Worm (Caenorhabditis elegans) whole organism, midembryonic: ENCODE data around the gene hda-4.

Experiments
- T22C8.4 ChIP-seq: fragments of 200-800 bp; sonication (Bioruptor generic); IDR thresholded peaks from 2 replicates; pipeline ENCODE4 v1.3.6; 2022; ENCODE audit warnings: missing genetic modification characterization, missing compliant biosample characterization
- cog-1 ChIP-seq: sonication (generic microtip); optimal IDR thresholded peaks from 2 replicates; lab custom pipeline; 2016; ENCODE audit warnings: missing genetic modification characterization, missing compliant biosample characterization
- flt-1 ChIP-seq: fragments of 200-800 bp; sonication (Bioruptor generic); IDR thresholded peaks from 2 replicates; pipeline ENCODE4 v1.3.6; 2022; ENCODE audit warnings: missing genetic modification characterization, missing compliant biosample characterization
- klf-2 ChIP-seq: fragments of 200-800 bp; sonication (Bioruptor generic); conservative IDR thresholded peaks from 2 replicates; pipeline ENCODE4 v1.3.6; 2022; ENCODE audit warnings: missing genetic modification reagents, missing genetic modification characterization, missing compliant biosample characterization
- med-1 ChIP-seq: sonication (generic microtip); optimal IDR thresholded peaks from 2 replicates; lab custom pipeline; 2017; ENCODE audit warnings: missing genetic modification characterization, mild to moderate bottlenecking, missing compliant biosample characterization, antibody characterized with exemption, missing genetic modification reagents; ENCODE audit not compliant: insufficient read depth
- ref-1 ChIP-seq: fragments of 200-800 bp; sonication (Bioruptor generic); conservative IDR thresholded peaks from 2 replicates; pipeline ENCODE4 v1.3.6; 2022; ENCODE audit warnings: missing genetic modification reagents, missing genetic modification characterization, missing compliant biosample characterization
- tab-1 ChIP-seq: fragments of 200-800 bp; sonication (Bioruptor generic); IDR thresholded peaks from 2 replicates; pipeline ENCODE4 v1.3.6; 2022; ENCODE audit warnings: missing genetic modification characterization, missing compliant biosample characterization
- ztf-23 ChIP-seq: fragments of 200-800 bp; sonication (Bioruptor generic); IDR thresholded peaks from 2 replicates; pipeline ENCODE4 v1.3.6; 2022; ENCODE audit warnings: missing genetic modification reagents, missing genetic modification characterization, missing compliant biosample characterization
- ztf-29 ChIP-seq: fragments of 200-800 bp; sonication (Bioruptor generic); IDR thresholded peaks from 2 replicates; pipeline ENCODE4 v1.3.6; 2022; ENCODE audit warnings: missing genetic modification reagents, missing genetic modification characterization, missing compliant biosample characterization

The hda-4 gene

DNA sequence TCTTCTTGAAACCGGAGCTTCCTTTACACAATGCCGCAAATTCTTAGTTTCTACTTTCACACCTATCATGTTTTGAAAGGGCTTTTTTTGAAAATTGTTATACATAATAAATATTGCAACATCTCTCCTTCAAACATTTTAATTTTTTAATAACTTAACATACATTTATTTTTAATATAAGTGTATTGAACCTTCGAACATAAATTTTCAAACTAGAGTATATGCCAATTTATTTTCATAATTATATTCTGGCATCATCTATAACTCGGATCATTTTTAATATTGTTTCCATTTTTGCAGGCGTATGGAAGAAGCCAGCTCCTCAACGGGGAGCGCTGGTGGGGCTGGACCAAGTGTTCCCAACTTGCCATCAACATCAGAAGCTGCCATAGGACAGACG is at the start of gene hda-4:
Gene hda-4, plus strand, starts transcription at position 301 of the 400 bp plus-strand sequence.
- no peak for TF ChIP-seq klf-2 (GFP tag; lab: Robert Waterston, UW)

DNA sequence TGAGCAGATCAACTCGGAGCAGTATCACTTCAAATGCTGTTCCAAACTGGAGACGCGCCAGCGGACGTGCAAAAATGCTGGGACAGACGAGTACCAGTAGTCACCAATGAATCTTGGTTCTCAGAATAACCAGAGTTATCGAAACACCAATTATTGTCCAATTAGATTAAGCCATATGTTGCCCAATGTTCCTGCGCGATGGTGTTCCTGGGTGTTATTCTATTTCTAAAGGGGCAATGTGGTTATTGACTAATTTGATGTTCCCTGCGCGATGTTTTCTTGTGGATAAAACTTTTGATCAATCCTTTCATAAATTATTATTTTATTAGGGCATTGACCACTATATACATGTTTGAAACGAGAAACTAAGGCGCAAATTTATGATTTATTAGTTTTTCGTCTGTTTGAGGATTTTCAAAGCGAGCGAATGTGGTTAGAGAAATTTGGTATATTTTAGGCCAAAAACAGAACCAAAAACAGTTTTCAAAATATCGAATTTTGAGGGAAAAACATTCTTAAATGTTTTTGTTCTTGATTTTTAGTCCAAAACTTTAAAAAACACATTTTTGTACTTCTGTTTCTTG is 47.4 kb upstream of the hda-4 start:
- TF ChIP-seq cog-1 (tag; lab: Kevin White, UChicago) (peak; percentile 95), klf-2 (GFP tag; lab: Robert Waterston, UW) (peak; percentile 75), med-1 (GFP tag; lab: Kevin White, UChicago) (no peak), ztf-29 (GFP tag; lab: Robert Waterston, UW) (peak; percentile 57; the same call in 1 of the 2 replicates), ztf-23 (GFP tag; lab: Robert Waterston, UW) (peak; percentile 75; the same call in 1 of the 2 replicates), tab-1 (peak; percentile 33; the same call in 1 of the 2 replicates), flt-1 (GFP tag; lab: Robert Waterston, UW) (peak; percentile 89), T22C8.4 (GFP tag; lab: Robert Waterston, UW) (peak; percentile 98), ref-1 (GFP tag; lab: Robert Waterston, UW) (peak; percentile 47; the same call in 1 of the 2 replicates)

- TF ChIP-seq klf-2 (GFP tag; lab: Robert Waterston, UW), result no peak
- no peak for TF ChIP-seq flt-1 (GFP tag; lab: Robert Waterston, UW)
- no peak for TF ChIP-seq med-1 (GFP tag; lab: Kevin White, UChicago)
- no peak for TF ChIP-seq T22C8.4 (GFP tag; lab: Robert Waterston, UW)
- no peak for TF ChIP-seq cog-1 (tag; lab: Kevin White, UChicago)
- no peak for TF ChIP-seq ztf-29 (GFP tag; lab: Robert Waterston, UW)
- TF ChIP-seq ztf-23 (GFP tag; lab: Robert Waterston, UW), result no peak
- no peak for TF ChIP-seq tab-1
- no peak for TF ChIP-seq ref-1 (GFP tag; lab: Robert Waterston, UW)
These were observed 42.0 kb upstream of the hda-4 start for ce11 chrX:16687377-16687776.

DNA sequence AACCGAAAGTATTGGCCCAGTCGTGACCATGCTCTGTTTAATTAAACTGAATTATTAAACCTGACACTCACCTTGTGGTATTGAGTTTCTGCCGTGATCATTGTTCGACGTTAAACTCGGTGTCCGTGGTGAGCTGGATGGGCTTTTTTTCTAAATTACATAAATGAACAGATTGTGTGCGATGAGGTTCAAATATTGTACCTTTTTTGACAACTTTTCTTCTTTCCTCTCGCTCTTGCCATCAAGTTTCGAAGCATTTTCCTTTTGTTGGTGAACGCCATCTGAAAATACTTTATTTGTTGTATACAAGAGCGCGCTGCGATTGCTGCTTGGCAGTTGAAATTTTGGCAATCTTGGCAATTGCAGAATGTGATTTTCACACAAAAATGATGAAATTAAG is 41.4 kb upstream of the hda-4 start, which contains the start of gene F22H10.11:
Gene F22H10.11, minus strand, starts transcription at position 101 of the 400 bp plus-strand sequence.
- TF ChIP-seq klf-2 (GFP tag; lab: Robert Waterston, UW), result no peak
- TF ChIP-seq ztf-29 (GFP tag; lab: Robert Waterston, UW), result no peak
- TF ChIP-seq med-1 (GFP tag; lab: Kevin White, UChicago), result no peak
- TF ChIP-seq tab-1, result no peak
- no peak for TF ChIP-seq ref-1 (GFP tag; lab: Robert Waterston, UW)
- no peak for TF ChIP-seq flt-1 (GFP tag; lab: Robert Waterston, UW)
- no peak for TF ChIP-seq ztf-23 (GFP tag; lab: Robert Waterston, UW)
- no peak for TF ChIP-seq T22C8.4 (GFP tag; lab: Robert Waterston, UW)
- TF ChIP-seq cog-1 (tag; lab: Kevin White, UChicago), result no peak

- TF ChIP-seq ref-1 (GFP tag; lab: Robert Waterston, UW), result no peak
- TF ChIP-seq tab-1, result no peak
- TF ChIP-seq med-1 (GFP tag; lab: Kevin White, UChicago), result no peak
- no peak for TF ChIP-seq flt-1 (GFP tag; lab: Robert Waterston, UW)
These were observed 39.4 kb upstream of the hda-4 start for ce11 chrX:16689852-16690473.

- TF ChIP-seq flt-1 (GFP tag; lab: Robert Waterston, UW) (no peak), T22C8.4 (GFP tag; lab: Robert Waterston, UW) (no peak), klf-2 (GFP tag; lab: Robert Waterston, UW) (no peak), ztf-29 (GFP tag; lab: Robert Waterston, UW) (no peak), ref-1 (GFP tag; lab: Robert Waterston, UW) (no peak), cog-1 (tag; lab: Kevin White, UChicago) (no peak), tab-1 (no peak), ztf-23 (GFP tag; lab: Robert Waterston, UW) (no peak), med-1 (GFP tag; lab: Kevin White, UChicago) (no peak)
These were observed 38.3 kb upstream of the hda-4 start, which contains the start of gene F22H10.6 for ce11 chrX:16691045-16691444. Gene F22H10.6 (minus strand): TSS chrX:16691336.

DNA sequence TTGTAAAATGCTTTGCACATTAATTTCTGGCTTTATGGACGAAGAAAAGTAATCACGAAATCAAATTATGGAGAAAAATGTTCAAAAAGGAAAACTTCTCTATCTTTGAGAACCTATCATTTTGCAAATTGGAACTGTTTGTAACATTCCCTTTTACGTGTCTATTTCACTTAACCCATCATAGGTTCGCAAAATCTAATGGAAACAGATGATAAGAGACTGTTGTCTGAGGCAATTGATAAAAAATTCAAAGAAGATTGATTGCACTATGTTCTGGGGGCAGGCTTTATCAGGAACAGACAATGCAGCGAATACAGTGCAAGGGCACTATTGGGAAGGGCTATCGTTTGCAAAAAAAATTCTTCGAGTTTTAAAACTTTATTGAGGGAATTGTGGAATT is 34.2 kb upstream of the hda-4 start:
- TF ChIP-seq tab-1 (no peak), T22C8.4 (GFP tag; lab: Robert Waterston, UW) (no peak), ref-1 (GFP tag; lab: Robert Waterston, UW) (no peak), ztf-23 (GFP tag; lab: Robert Waterston, UW) (no peak), cog-1 (tag; lab: Kevin White, UChicago) (no peak), ztf-29 (GFP tag; lab: Robert Waterston, UW) (no peak), flt-1 (GFP tag; lab: Robert Waterston, UW) (no peak), med-1 (GFP tag; lab: Kevin White, UChicago) (no peak), klf-2 (GFP tag; lab: Robert Waterston, UW) (no peak)

DNA sequence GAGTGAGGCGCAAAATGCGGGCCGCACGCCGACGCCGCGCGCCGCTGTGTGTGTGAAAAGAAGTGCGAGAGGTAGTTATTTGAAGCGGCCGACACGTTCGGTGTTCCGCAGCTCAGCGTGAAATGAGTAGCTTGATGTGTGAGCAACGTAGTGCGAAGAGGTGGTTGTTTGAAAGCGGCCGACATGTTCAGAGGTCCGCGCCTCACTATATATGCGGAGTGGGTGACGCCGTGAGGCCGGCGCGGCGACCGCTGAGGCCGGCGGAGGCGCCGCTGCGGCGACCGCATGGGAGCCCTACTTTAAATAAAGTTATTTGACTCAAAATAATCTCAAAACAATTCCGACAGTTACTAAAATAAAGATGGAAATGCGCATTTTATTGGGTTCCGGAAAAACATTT is 32.5 kb upstream of the hda-4 start:
- 0 out of 2 replicates have a peak, but pooled peaks have one; percentile 31 for TF ChIP-seq flt-1 (GFP tag; lab: Robert Waterston, UW)
- no peak for TF ChIP-seq ztf-23 (GFP tag; lab: Robert Waterston, UW)

DNA sequence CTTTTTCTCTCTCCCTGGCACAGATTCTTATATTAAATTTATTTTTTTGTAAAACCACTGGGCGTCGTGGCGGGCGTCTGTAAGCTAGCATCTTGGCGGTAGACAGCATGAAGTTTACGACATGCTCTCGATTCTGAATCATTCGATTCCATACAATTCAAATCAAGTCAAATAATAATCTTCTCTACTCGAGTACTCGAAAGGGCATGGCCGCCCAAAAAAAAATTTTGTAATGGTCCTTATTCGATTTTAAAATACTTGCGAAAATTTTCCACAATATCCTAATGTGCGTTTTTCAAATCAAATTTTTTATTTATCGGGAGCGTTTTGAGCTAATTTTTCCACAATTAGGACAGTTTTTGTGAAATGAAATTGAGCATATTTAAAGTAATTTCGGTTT is 31.3 kb upstream of the hda-4 start:
- TF ChIP-seq cog-1 (tag; lab: Kevin White, UChicago) (no peak), klf-2 (GFP tag; lab: Robert Waterston, UW) (no peak), ztf-29 (GFP tag; lab: Robert Waterston, UW) (no peak), T22C8.4 (GFP tag; lab: Robert Waterston, UW) (no peak), flt-1 (GFP tag; lab: Robert Waterston, UW) (no peak), ztf-23 (GFP tag; lab: Robert Waterston, UW) (no peak), med-1 (GFP tag; lab: Kevin White, UChicago) (no peak), ref-1 (GFP tag; lab: Robert Waterston, UW) (no peak), tab-1 (no peak)
